Worm (Caenorhabditis elegans): ENCODE measurements around the gene C06A1.7.

ce11 chrII:10527649-10528134 lies 37.0 kb upstream of the C06A1.7 start, which contains the start of gene mab-10:
- TF ChIP-seq unc-62 (GFP tag; optimal IDR thresholded peaks at IDR 0.05): no peak
- peak; percentile 83 for TF ChIP-seq zag-1 (tag; optimal IDR thresholded peaks at IDR 0.05)
- no peak for TF ChIP-seq dmd-4 (tag; optimal IDR thresholded peaks at IDR 0.05)
- no peak for TF ChIP-seq aly-2 (tag; optimal IDR thresholded peaks at IDR 0.05)
- peak; percentile 60 for TF ChIP-seq nhr-11 (tag; optimal IDR thresholded peaks at IDR 0.05)
- no peak for TF ChIP-seq ztf-11 (tag; optimal IDR thresholded peaks at IDR 0.05)
- no peak for TF ChIP-seq ztf-4 (tag; optimal IDR thresholded peaks at IDR 0.05)
- TF ChIP-seq snpc-4 (tag; optimal IDR thresholded peaks at IDR 0.05): no peak

Measured in whole organism, L2 larva.